Worm (Caenorhabditis elegans) whole organism, L3 larva: Measurements from ENCODE around the gene rsr-2.

Experiments used
- eor-1 ChIP-seq, 2 experiments: fragments of 150-350 bp; optimal IDR thresholded peaks; 2 replicates each; lab custom pipeline; 2014 to 2018; ENCODE audit warnings: missing biosample characterization in 2 of 2, missing genetic modification characterization in 2 of 2
- fos-1 ChIP-seq: fragments of 150-350 bp; optimal IDR thresholded peaks from 2 replicates; lab custom pipeline; 2014; ENCODE audit warnings: missing biosample characterization, missing genetic modification characterization
- nhr-12 ChIP-seq: fragments of 150-350 bp; optimal IDR thresholded peaks from 2 replicates; lab custom pipeline; 2014; ENCODE audit warnings: missing biosample characterization, missing genetic modification characterization

DNA sequence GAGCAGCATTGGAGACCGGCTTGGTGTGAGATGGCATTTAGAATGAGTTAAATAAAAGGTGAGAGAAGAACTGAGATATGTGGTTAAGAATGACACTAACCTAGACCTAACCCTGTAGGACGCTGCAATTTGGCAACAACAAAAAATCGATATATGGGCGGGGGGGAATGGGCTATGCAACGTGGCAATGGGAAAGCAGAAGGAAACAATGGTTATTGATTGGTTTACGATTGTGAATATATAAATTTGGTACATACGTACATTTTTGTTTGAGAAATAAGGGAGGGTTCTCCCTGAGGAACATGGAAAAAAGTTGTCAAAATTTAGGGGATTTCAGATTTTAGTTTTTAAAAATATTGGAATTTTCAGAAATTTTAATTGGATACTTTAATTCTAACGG is 23.9 kb downstream of the rsr-2 start, which contains the start of gene tag-276:
- TF ChIP-seq eor-1 (tag; optimal IDR thresholded peaks at IDR 0.05; lab: Kevin White, UChicago) (no peak), fos-1 (tag; lab: Kevin White, UChicago) (no peak), nhr-12 (tag; lab: Kevin White, UChicago) (no peak)
